Worm (Caenorhabditis elegans): ENCODE measurements around the gene W02B12.16.

The W02B12.16 gene

ce11 chrII:11473525-11474181 lies 2.7 kb downstream of the W02B12.16 start, which contains the start of the genes metl-1 and W02B12.11 (continued):
- TF ChIP-seq dmd-9 (GFP tag; IDR thresholded peaks at IDR 0.05) (no peak), hlh-11 (tag; optimal IDR thresholded peaks at IDR 0.05) (peak; percentile 83), tag-97 (GFP tag; IDR thresholded peaks at IDR 0.05) (no peak), daf-16 (GFP tag; optimal IDR thresholded peaks at IDR 0.05) (peak in 1 of 2 experiments; percentile 35), daf-16 (tag; optimal IDR thresholded peaks at IDR 0.05) (peak; percentile 79), F10B5.3 (tag; optimal IDR thresholded peaks at IDR 0.05) (peak; percentile 53), Y75B8A.6 (GFP tag; IDR thresholded peaks at IDR 0.05) (no peak), dve-1 (tag; optimal IDR thresholded peaks at IDR 0.05; ENCODE audit: insufficient read depth) (peak; percentile 88), attf-4 (tag; optimal IDR thresholded peaks at IDR 0.05) (no peak), zip-2 (tag; optimal IDR thresholded peaks at IDR 0.05) (peak; percentile 6), Y5F2A.4 (GFP tag; optimal IDR thresholded peaks at IDR 0.05) (no peak), ctbp-1 (GFP tag; IDR thresholded peaks at IDR 0.05) (peak; percentile 73), skn-1 (tag; optimal IDR thresholded peaks at IDR 0.05) (no peak), egl-43 (GFP tag; IDR thresholded peaks at IDR 0.05) (peak; percentile 68), ceh-20 (GFP tag; IDR thresholded peaks at IDR 0.05) (no peak), ceh-28 (tag; optimal IDR thresholded peaks at IDR 0.05) (no peak), vab-7 (GFP tag; IDR thresholded peaks at IDR 0.05) (no peak), hlh-30 (tag; optimal IDR thresholded peaks at IDR 0.05; ENCODE audit: insufficient read depth) (no peak), daf-8 (GFP tag; IDR thresholded peaks at IDR 0.05) (no peak), nhr-41 (GFP tag; IDR thresholded peaks at IDR 0.05) (peak; percentile 28; the same call in 1 of the 2 replicates), nhr-25 (tag; optimal IDR thresholded peaks at IDR 0.05; ENCODE audit: borderline replicate concordance, insufficient read depth) (peak; percentile 65), nhr-42 (GFP tag; IDR thresholded peaks at IDR 0.05) (no peak), madf-9 (GFP tag; conservative IDR thresholded peaks at IDR 0.05) (peak; percentile 62), mxl-2 (GFP tag; conservative IDR thresholded peaks at IDR 0.05) (no peak), ztf-11 (tag; optimal IDR thresholded peaks at IDR 0.05) (no peak), daf-19 (GFP tag; conservative IDR thresholded peaks at IDR 0.05) (no peak), lsy-2 (tag; optimal IDR thresholded peaks at IDR 0.05) (peak; percentile 52 to 90), spr-1 (tag; optimal IDR thresholded peaks at IDR 0.05) (peak; percentile 84), unc-130 (GFP tag; optimal IDR thresholded peaks at IDR 0.05) (peak; percentile 53), nhr-237 (tag; optimal IDR thresholded peaks at IDR 0.05) (no peak), fkh-10 (GFP tag; optimal IDR thresholded peaks at IDR 0.05) (no peak), lin-29 (GFP tag; IDR thresholded peaks at IDR 0.05) (peak; percentile 71; the same call in 1 of the 2 replicates), F37D6.2 (tag; optimal IDR thresholded peaks at IDR 0.05) (peak; percentile 45), unc-39 (tag; optimal IDR thresholded peaks at IDR 0.05) (no peak), lin-39 (tag; optimal IDR thresholded peaks at IDR 0.05) (no peak), R02D3.7 (tag; optimal IDR thresholded peaks at IDR 0.05) (no peak), lin-38 (GFP tag; IDR thresholded peaks at IDR 0.05) (peak; percentile 88), cey-2 (tag; optimal IDR thresholded peaks at IDR 0.05; ENCODE audit: borderline replicate concordance, insufficient read depth) (no peak), mdl-1 (tag; optimal IDR thresholded peaks at IDR 0.05) (peak in 1 of 2 experiments; percentile 43), gei-8 (GFP tag; optimal IDR thresholded peaks at IDR 0.05) (no peak), tra-1 (GFP tag; IDR thresholded peaks at IDR 0.05) (0 out of 2 replicates have a peak, but pooled peaks have one; percentile 45), ZK546.5 (tag; optimal IDR thresholded peaks at IDR 0.05) (no peak), zip-11 (GFP tag; IDR thresholded peaks at IDR 0.05) (no peak), zag-1 (tag; optimal IDR thresholded peaks at IDR 0.05) (no peak), nhr-48 (tag; optimal IDR thresholded peaks at IDR 0.05) (peak; percentile 68), ZK337.2 (GFP tag; IDR thresholded peaks at IDR 0.05) (no peak), F44E2.7 (GFP tag; IDR thresholded peaks at IDR 0.05) (no peak), nhr-111 (GFP tag; optimal IDR thresholded peaks at IDR 0.05) (no peak), ceh-32 (tag; optimal IDR thresholded peaks at IDR 0.05; ENCODE audit: poor library complexity) (no peak), lin-1 (GFP tag; IDR thresholded peaks at IDR 0.05) (peak; percentile 66)
